Fruit fly (Drosophila melanogaster) whole organism, embryonic: ENCODE results near the gene CG4461.
A peak's percentile ranks its signal among the peaks of the same experiment; 100 is the strongest.

Source experiments
- Atf-2 ChIP-seq: fragments of 200-800 bp; sonication (Bioruptor generic); optimal IDR thresholded peaks from 2 replicates; lab custom pipeline; 2016; ENCODE audit warnings: missing biosample characterization, missing genetic modification characterization
- Awh ChIP-seq: fragments of 200-800 bp; sonication (Bioruptor generic); IDR thresholded peaks from 2 replicates; pipeline ENCODE4, ENCODE4 v1.3.6; 2022; ENCODE audit warnings: missing biosample characterization, missing genetic modification characterization
- B-H1 ChIP-seq: fragments of 200-800 bp; sonication (Bioruptor generic); IDR thresholded peaks from 3 replicates; pipeline ENCODE4 v1.3.6; 2022; ENCODE audit warnings: missing biosample characterization, missing genetic modification characterization
- Bgb ChIP-seq: fragments of 200-800 bp; sonication (Bioruptor generic); IDR thresholded peaks from 2 replicates; pipeline ENCODE4 v1.3.6; 2022; ENCODE audit warnings: missing biosample characterization, missing genetic modification characterization; ENCODE audit not compliant: partially characterized antibody
- CG11456 ChIP-seq: fragments of 200-800 bp; sonication (Bioruptor generic); IDR thresholded peaks from 3 replicates; pipeline ENCODE4 v1.3.6; 2022; ENCODE audit warnings: missing biosample characterization, missing genetic modification characterization
- CG12219 ChIP-seq: fragments of 200-800 bp; sonication (Bioruptor generic); optimal IDR thresholded peaks from 3 replicates; lab custom pipeline; 2018; ENCODE audit warnings: missing biosample characterization, mild to moderate bottlenecking, missing genetic modification characterization
- CG13287 ChIP-seq: fragments of 200-800 bp; sonication (Bioruptor generic); IDR thresholded peaks from 2 replicates; pipeline ENCODE4 v1.3.6; 2022; ENCODE audit warnings: missing biosample characterization, missing genetic modification characterization; ENCODE audit not compliant: partially characterized antibody
- CG13296 ChIP-seq: fragments of 200-800 bp; sonication (Bioruptor generic); optimal IDR thresholded peaks from 3 replicates; lab custom pipeline; 2018; ENCODE audit warnings: missing biosample characterization, mild to moderate bottlenecking, missing genetic modification characterization
- CG17361 ChIP-seq: fragments of 200-800 bp; sonication (Bioruptor generic); IDR thresholded peaks from 3 replicates; pipeline ENCODE4 v1.3.6; 2022; ENCODE audit warnings: missing biosample characterization, missing genetic modification characterization
- CG17612 ChIP-seq: fragments of 200-800 bp; sonication (Bioruptor generic); IDR thresholded peaks from 2 replicates; pipeline ENCODE4 v1.3.6; 2022; ENCODE audit warnings: missing biosample characterization, missing genetic modification characterization
- CG17912 ChIP-seq: fragments of 200-800 bp; sonication (Bioruptor generic); optimal IDR thresholded peaks from 2 replicates; lab custom pipeline; 2018; ENCODE audit warnings: missing biosample characterization, mild to moderate bottlenecking, missing genetic modification characterization
- CG2116 ChIP-seq: fragments of 200-800 bp; sonication (Bioruptor generic); optimal IDR thresholded peaks from 3 replicates; lab custom pipeline; 2018; ENCODE audit warnings: missing biosample characterization, mild to moderate bottlenecking, missing genetic modification characterization
- CG2712 ChIP-seq: fragments of 200-800 bp; optimal IDR thresholded peaks from 3 replicates; lab custom pipeline; 2019; ENCODE audit warnings: missing biosample characterization, mild to moderate bottlenecking, missing genetic modification characterization, moderate library complexity
- CG31365 ChIP-seq: fragments of 200-800 bp; sonication (Bioruptor generic); optimal IDR thresholded peaks from 2 replicates; lab custom pipeline; 2018; ENCODE audit warnings: missing biosample characterization, mild to moderate bottlenecking, missing genetic modification characterization
- CG32532 ChIP-seq: fragments of 200-800 bp; sonication (Bioruptor generic); IDR thresholded peaks from 2 replicates; pipeline ENCODE4 v1.3.6; 2022; ENCODE audit warnings: missing biosample characterization, missing genetic modification characterization
- CG3281 ChIP-seq: fragments of 200-800 bp; sonication (Bioruptor generic); optimal IDR thresholded peaks from 3 replicates; lab custom pipeline; 2017; ENCODE audit warnings: missing biosample characterization, mild to moderate bottlenecking, missing genetic modification characterization
- CG34376 ChIP-seq: fragments of 200-800 bp; sonication (Bioruptor generic); optimal IDR thresholded peaks from 2 replicates; lab custom pipeline; 2018; ENCODE audit warnings: missing biosample characterization, mild to moderate bottlenecking, missing genetic modification characterization
- CG43689 ChIP-seq: fragments of 200-800 bp; sonication (Bioruptor generic); IDR thresholded peaks from 2 replicates; pipeline ENCODE4 v1.3.6; 2022; ENCODE audit warnings: missing biosample characterization, missing genetic modification characterization
- CG5953 ChIP-seq: fragments of 200-800 bp; sonication (Bioruptor generic); IDR thresholded peaks from 2 replicates; pipeline ENCODE4 v1.3.6; 2022; ENCODE audit warnings: missing biosample characterization, missing genetic modification characterization
- CG6272 ChIP-seq: fragments of 200-800 bp; sonication (Bioruptor generic); IDR thresholded peaks from 2 replicates; pipeline ENCODE4 v1.3.6; 2022; ENCODE audit warnings: missing biosample characterization, missing genetic modification characterization
- CG7928 ChIP-seq: fragments of 200-800 bp; sonication (Bioruptor generic); optimal IDR thresholded peaks from 2 replicates; lab custom pipeline; 2017; ENCODE audit warnings: missing biosample characterization, mild to moderate bottlenecking, missing genetic modification characterization
- CG7963 ChIP-seq: fragments of 200-800 bp; sonication (Bioruptor generic); IDR thresholded peaks from 3 replicates; pipeline ENCODE4 v1.3.6; 2022; ENCODE audit warnings: missing biosample characterization, missing genetic modification characterization; ENCODE audit not compliant: partially characterized antibody
- CG8478 ChIP-seq: fragments of >200 bp; optimal IDR thresholded peaks from 2 replicates; lab custom pipeline; 2018
- CG9215 ChIP-seq: fragments of 200-800 bp; sonication (Bioruptor generic); IDR thresholded peaks from 2 replicates; pipeline ENCODE4 v1.3.6; 2022; ENCODE audit warnings: missing biosample characterization, missing genetic modification characterization
- Chrac-16 ChIP-seq: fragments of 200-800 bp; sonication (Bioruptor generic); optimal IDR thresholded peaks from 3 replicates; lab custom pipeline; 2016; ENCODE audit warnings: missing biosample characterization, missing genetic modification characterization
- D19A ChIP-seq: fragments of 200-800 bp; optimal IDR thresholded peaks from 3 replicates; lab custom pipeline; 2019; ENCODE audit warnings: missing biosample characterization, mild to moderate bottlenecking, missing genetic modification characterization, moderate library complexity
- HLHmδ ChIP-seq: fragments of 200-800 bp; sonication (Bioruptor generic); optimal IDR thresholded peaks from 2 replicates; lab custom pipeline; 2018; ENCODE audit warnings: missing biosample characterization, mild to moderate bottlenecking, missing genetic modification characterization, moderate library complexity
- MBD-R2 ChIP-seq: fragments of 200-800 bp; sonication (Bioruptor generic); IDR thresholded peaks from 2 replicates; pipeline ENCODE4 v1.3.6; 2022; ENCODE audit warnings: missing biosample characterization, missing genetic modification characterization
- Med ChIP-seq: fragments of 200-800 bp; sonication (Bioruptor generic); peaks from one replicate; lab custom pipeline; 2016; ENCODE audit warnings: missing biosample characterization, missing genetic modification characterization, mild to moderate bottlenecking, inconsistent platforms, moderate library complexity
- Myb ChIP-seq: fragments of 200-800 bp; sonication (Bioruptor generic); optimal IDR thresholded peaks from 2 replicates; lab custom pipeline; 2016; ENCODE audit warnings: missing biosample characterization, missing genetic modification characterization
- Nf-YC ChIP-seq: fragments of 200-800 bp; optimal IDR thresholded peaks from 3 replicates; lab custom pipeline; 2019; ENCODE audit warnings: missing biosample characterization, mild to moderate bottlenecking, missing genetic modification characterization, moderate library complexity
- Usf ChIP-seq: fragments of 200-800 bp; sonication (Bioruptor generic); optimal IDR thresholded peaks from 2 replicates; lab custom pipeline; 2017; ENCODE audit warnings: missing genotype, missing biosample characterization, missing genetic modification characterization
- Xbp1 ChIP-seq: fragments of 200-800 bp; sonication (Bioruptor generic); optimal IDR thresholded peaks from 3 replicates; lab custom pipeline; 2016; ENCODE audit warnings: missing biosample characterization, mild to moderate bottlenecking, missing genetic modification characterization
- ase ChIP-seq: fragments of 200-800 bp; sonication (Bioruptor generic); IDR thresholded peaks from 3 replicates; pipeline ENCODE4 v1.3.6; 2022; ENCODE audit warnings: missing biosample characterization, missing genetic modification characterization
- bbx ChIP-seq: fragments of 200-800 bp; sonication (Bioruptor generic); IDR thresholded peaks from 2 replicates; pipeline ENCODE4 v1.3.6; 2022; ENCODE audit warnings: missing biosample characterization, missing genetic modification characterization; ENCODE audit not compliant: partially characterized antibody
- ci ChIP-seq: fragments of 200-800 bp; sonication (Bioruptor generic); IDR thresholded peaks from 3 replicates; pipeline ENCODE4 v1.3.6; 2022; ENCODE audit warnings: missing biosample characterization, missing genetic modification characterization
- crp ChIP-seq, 2 experiments: fragments of 200-800 bp; sonication (Bioruptor generic); optimal IDR thresholded peaks; 2 replicates in 1 of 2; 3 replicates in 1 of 2; lab custom pipeline; 2017; ENCODE audit warnings: missing biosample characterization in 2 of 2, missing genetic modification characterization in 2 of 2, mild to moderate bottlenecking in 1 of 2, moderate library complexity in 1 of 2
- cwo ChIP-seq: fragments of 200-800 bp; sonication (Bioruptor generic); optimal IDR thresholded peaks from 3 replicates; lab custom pipeline; 2017; ENCODE audit warnings: missing biosample characterization, missing genetic modification characterization, mild to moderate bottlenecking, moderate library complexity, missing genetic modification reagents
- emc ChIP-seq: fragments of 200-800 bp; sonication (Bioruptor generic); optimal IDR thresholded peaks from 2 replicates; lab custom pipeline; 2016; ENCODE audit warnings: missing biosample characterization, missing genetic modification characterization
- gcm2 ChIP-seq: fragments of 200-800 bp; sonication (Bioruptor generic); optimal IDR thresholded peaks from 2 replicates; lab custom pipeline; 2016; ENCODE audit warnings: missing biosample characterization, missing genetic modification characterization
- h ChIP-seq: fragments of >200 bp; optimal IDR thresholded peaks from 2 replicates; lab custom pipeline; 2017
- jigr1 ChIP-seq: fragments of 200-800 bp; sonication (Bioruptor generic); IDR thresholded peaks from 3 replicates; pipeline ENCODE4 v1.3.6; 2022; ENCODE audit warnings: missing biosample characterization, missing genetic modification characterization
- jing ChIP-seq: fragments of 200-800 bp; sonication (Bioruptor generic); optimal IDR thresholded peaks from 2 replicates; lab custom pipeline; 2018; ENCODE audit warnings: missing biosample characterization, mild to moderate bottlenecking, missing genetic modification characterization
- nom ChIP-seq: fragments of 200-800 bp; sonication (Bioruptor generic); optimal IDR thresholded peaks from 2 replicates; lab custom pipeline; 2017; ENCODE audit warnings: missing biosample characterization, missing genetic modification characterization, mild to moderate bottlenecking, moderate library complexity, missing genetic modification reagents
- pan ChIP-seq, 4 experiments: fragments of >200 bp in 3 of 4; fragments of 200-800 bp in 1 of 4; sonication (Bioruptor generic) in 1 of 4; optimal IDR thresholded peaks in 3 of 4; IDR thresholded peaks in 1 of 4; 2 replicates each; pipeline versions ENCODE4 v1.3.6 to Lab custom; 2017 to 2022; ENCODE audit warnings: missing biosample characterization in 2 of 4, missing genetic modification characterization in 2 of 4, mixed read lengths in 1 of 4
- run ChIP-seq: fragments of 200-800 bp; sonication (Bioruptor generic); optimal IDR thresholded peaks from 3 replicates; lab custom pipeline; 2018; ENCODE audit warnings: missing biosample characterization, mild to moderate bottlenecking, missing genetic modification characterization
- scrt ChIP-seq: fragments of 200-800 bp; sonication (Bioruptor generic); optimal IDR thresholded peaks from 2 replicates; lab custom pipeline; 2018; ENCODE audit warnings: missing biosample characterization, mild to moderate bottlenecking, missing genetic modification characterization, moderate library complexity
- shn ChIP-seq: fragments of 200-800 bp; sonication (Bioruptor generic); optimal IDR thresholded peaks from 3 replicates; lab custom pipeline; 2016; ENCODE audit warnings: missing biosample characterization, missing genetic modification characterization
- sqz ChIP-seq: fragments of 200-800 bp; sonication (Bioruptor generic); optimal IDR thresholded peaks from 3 replicates; lab custom pipeline; 2018; ENCODE audit warnings: missing biosample characterization, mild to moderate bottlenecking, missing genetic modification characterization
- ssp ChIP-seq: fragments of 200-800 bp; sonication (Bioruptor generic); IDR thresholded peaks from 2 replicates; pipeline ENCODE4 v1.3.6; 2022; ENCODE audit warnings: missing biosample characterization, missing genetic modification characterization
- trem ChIP-seq: fragments of 200-800 bp; optimal IDR thresholded peaks from 3 replicates; lab custom pipeline; 2019; ENCODE audit warnings: missing biosample characterization, mild to moderate bottlenecking, missing genetic modification characterization, moderate library complexity
- wdn ChIP-seq: fragments of 200-800 bp; sonication (Bioruptor generic); IDR thresholded peaks from 2 replicates; pipeline ENCODE4 v1.3.6; 2022; ENCODE audit warnings: missing biosample characterization, missing genetic modification characterization

Gene CG4461

DNA sequence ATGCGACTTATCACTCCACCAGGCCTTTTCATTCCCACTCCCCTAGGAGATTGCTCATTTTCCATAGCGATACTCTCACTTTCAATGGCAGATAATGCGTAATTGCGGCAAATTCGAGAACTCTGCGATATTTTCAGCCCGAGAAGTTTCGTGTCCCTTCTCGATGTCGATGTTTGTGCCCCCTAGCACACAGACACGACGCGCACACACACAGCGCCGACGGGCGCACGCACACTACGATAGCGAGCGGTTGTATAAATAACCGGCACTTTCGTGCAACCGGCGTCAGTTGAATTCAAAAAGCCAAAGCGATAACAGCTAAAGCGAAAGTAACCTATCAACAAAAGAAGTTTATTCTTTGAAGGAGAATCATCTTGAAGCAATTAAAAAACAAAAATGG lies 6.4 kb downstream of the CG4461 start, which contains the start of gene Hsp23 (continued):
- no peak for TF ChIP-seq cwo (GFP tag; lab: Kevin White, UChicago)
- TF ChIP-seq CG2116 (GFP tag; lab: Kevin White, UChicago): no peak
- TF ChIP-seq CG13287: peak; percentile 51; the same call in 1 of the 2 replicates
- no peak for TF ChIP-seq CG5953 (GFP tag; lab: Robert Waterston, UW)
- TF ChIP-seq CG9215 (GFP tag; lab: Robert Waterston, UW): no peak
- TF ChIP-seq emc (GFP tag; lab: Kevin White, UChicago): no peak
- TF ChIP-seq CG6272 (GFP tag; lab: Robert Waterston, UW): no peak
- no peak for TF ChIP-seq Usf
- TF ChIP-seq gcm2 (GFP tag; lab: Kevin White, UChicago): no peak
- no peak for TF ChIP-seq Xbp1 (GFP tag; lab: Kevin White, UChicago)
- TF ChIP-seq CG7928 (GFP tag; lab: Kevin White, UChicago): no peak
- no peak for TF ChIP-seq run (tag; lab: Kevin White, UChicago)
- TF ChIP-seq ssp: no peak
- no peak for TF ChIP-seq pan (optimal IDR thresholded peaks at IDR 0.05; lab: Kevin White, UChicago)
- TF ChIP-seq pan (GFP tag; optimal IDR thresholded peaks at IDR 0.05 in 1 of 2, IDR thresholded peaks at IDR 0.05 in 1 of 2): no peak
- no peak for TF ChIP-seq crp (GFP tag; optimal IDR thresholded peaks at IDR 0.05; lab: Kevin White, UChicago)
- peak; percentile 64 for TF ChIP-seq Med (GFP tag; lab: Kevin White, UChicago)
- TF ChIP-seq Awh (GFP tag; lab: Robert Waterston, UW): no peak
- TF ChIP-seq CG32532 (GFP tag; lab: Robert Waterston, UW): no peak
- no peak for TF ChIP-seq h (lab: Kevin White, UChicago)
- TF ChIP-seq ci (GFP tag; lab: Robert Waterston, UW): 0 out of 3 replicates have a peak, but pooled peaks have one; percentile 10
- TF ChIP-seq CG12219 (GFP tag; lab: Kevin White, UChicago): no peak
- TF ChIP-seq CG11456 (GFP tag; lab: Robert Waterston, UW): no peak
- TF ChIP-seq CG17612: no peak
- no peak for TF ChIP-seq CG43689
- no peak for TF ChIP-seq HLHmδ (GFP tag; lab: Kevin White, UChicago)
- peak; percentile 11 for TF ChIP-seq D19A (tag; lab: Kevin White, UChicago)
- no peak for TF ChIP-seq Atf-2 (GFP tag; lab: Kevin White, UChicago)
- no peak for TF ChIP-seq CG3281 (GFP tag; lab: Kevin White, UChicago)
- no peak for TF ChIP-seq CG34376 (GFP tag; lab: Kevin White, UChicago)
- no peak for TF ChIP-seq ase (GFP tag; lab: Robert Waterston, UW)
- no peak for TF ChIP-seq scrt (GFP tag; lab: Kevin White, UChicago)
- TF ChIP-seq CG13296 (GFP tag; lab: Kevin White, UChicago): no peak
- TF ChIP-seq B-H1 (GFP tag; lab: Robert Waterston, UW): no peak
- TF ChIP-seq jigr1: no peak
- peak; percentile 37; the same call in 1 of the 2 replicates for TF ChIP-seq bbx (GFP tag; lab: Robert Waterston, UW)
- no peak for TF ChIP-seq CG31365
- no peak for TF ChIP-seq wdn (GFP tag; lab: Robert Waterston, UW)
- TF ChIP-seq CG8478 (lab: Kevin White, UChicago): no peak
- TF ChIP-seq Nf-YC (tag; lab: Kevin White, UChicago): peak; percentile 6
- TF ChIP-seq trem (tag; lab: Kevin White, UChicago): no peak
- no peak for TF ChIP-seq CG17361 (GFP tag; lab: Robert Waterston, UW)
- no peak for TF ChIP-seq Chrac-16 (GFP tag; lab: Kevin White, UChicago)
- 0 out of 2 replicates have a peak, but pooled peaks have one; percentile 9 for TF ChIP-seq MBD-R2 (GFP tag; lab: Robert Waterston, UW)
- TF ChIP-seq CG17912 (GFP tag; lab: Kevin White, UChicago): no peak
- no peak for TF ChIP-seq sqz (GFP tag; lab: Kevin White, UChicago)
- no peak for TF ChIP-seq Myb (GFP tag; lab: Kevin White, UChicago)
- TF ChIP-seq jing (GFP tag; lab: Kevin White, UChicago): no peak
- no peak; the same call in 2 of the 3 replicates for TF ChIP-seq CG7963
- TF ChIP-seq shn (GFP tag; lab: Kevin White, UChicago): no peak
- peak; percentile 42 for TF ChIP-seq nom (GFP tag; lab: Kevin White, UChicago)
- TF ChIP-seq Bgb (GFP tag; lab: Robert Waterston, UW): peak; percentile 17; the same call in 1 of the 2 replicates
- TF ChIP-seq CG2712 (tag; lab: Kevin White, UChicago): no peak
